Fruit fly (Drosophila melanogaster) whole organism, adult: ENCODE results near the gene Fer3.

Experiments
- CG33017 ChIP-seq: fragments of 200-800 bp; sonication (Bioruptor generic); optimal IDR thresholded peaks from 2 replicates; lab custom pipeline; 2018; ENCODE audit warnings: missing biosample characterization, mild to moderate bottlenecking, missing genetic modification characterization, moderate library complexity
- Crg-1 ChIP-seq: fragments of 200-800 bp; sonication (Bioruptor generic); optimal IDR thresholded peaks from 2 replicates; lab custom pipeline; 2016; ENCODE audit warnings: missing biosample characterization, missing genetic modification characterization
- Mnt ChIP-seq: fragments of 200-800 bp; sonication (Bioruptor generic); optimal IDR thresholded peaks from 2 replicates; lab custom pipeline; 2016; ENCODE audit warnings: missing biosample characterization, mild to moderate bottlenecking, missing genetic modification characterization
- cic ChIP-seq: fragments of 200-800 bp; sonication (Bioruptor generic); optimal IDR thresholded peaks from 2 replicates; lab custom pipeline; 2017; ENCODE audit warnings: missing biosample characterization, mild to moderate bottlenecking, missing genetic modification characterization, moderate library complexity
- kay ChIP-seq: fragments of 200-800 bp; sonication (Bioruptor generic); peaks from one replicate; lab custom pipeline; 2016; ENCODE audit warnings: missing biosample characterization, missing genetic modification characterization, borderline replicate concordance

DNA sequence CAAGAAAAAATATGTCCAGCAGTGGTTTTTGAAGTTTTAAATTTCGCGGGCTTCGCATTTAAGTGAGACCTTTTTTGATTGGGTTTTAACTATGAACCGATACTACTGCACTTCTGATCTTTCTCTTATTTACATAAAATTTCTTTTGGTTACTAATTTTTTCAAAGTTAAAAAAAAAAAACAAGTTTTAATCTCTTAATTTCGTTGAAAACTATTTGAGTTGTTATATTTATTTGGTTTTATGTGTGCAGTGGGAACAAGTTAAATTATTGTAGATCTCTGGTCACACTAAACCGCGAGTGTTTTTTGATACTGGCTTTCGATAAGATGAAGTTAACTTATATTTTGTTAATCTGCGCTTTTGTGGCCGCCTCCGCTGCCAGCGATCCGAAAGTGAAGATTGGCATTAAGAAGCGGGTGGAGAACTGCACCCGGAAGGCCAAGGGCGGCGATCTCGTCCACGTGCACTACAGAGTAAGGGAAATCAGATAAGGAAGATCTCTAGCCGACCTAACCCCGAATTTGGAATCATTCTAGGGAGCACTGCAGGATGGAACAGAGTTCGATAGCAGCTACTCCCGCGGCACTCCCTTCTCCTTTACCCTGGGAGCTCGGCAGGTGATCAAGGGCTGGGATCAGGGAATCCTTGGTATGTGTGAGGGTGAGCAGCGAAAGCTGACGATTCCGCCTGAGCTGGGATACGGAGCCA, 20.0 kb downstream of the Fer3 start, which contains the start of gene CG14715:
- TF ChIP-seq Mnt (peak; percentile 39), kay (GFP tag; lab: Kevin White, UChicago) (no peak), cic (GFP tag; lab: Kevin White, UChicago) (no peak), CG33017 (tag; lab: Kevin White, UChicago) (no peak), Crg-1 (GFP tag; lab: Kevin White, UChicago) (no peak)
